Worm (Caenorhabditis elegans) whole organism, L3 larva: ENCODE results near the gene sft-4.

Experiments
- R02D3.7 ChIP-seq: fragments of 150-350 bp; optimal IDR thresholded peaks from 2 replicates; lab custom pipeline; 2014; ENCODE audit warnings: missing biosample characterization, missing genetic modification characterization
- aly-2 ChIP-seq: fragments of 150-350 bp; optimal IDR thresholded peaks from 2 replicates; lab custom pipeline; 2014; ENCODE audit warnings: missing biosample characterization, missing genetic modification characterization
- ama-1 ChIP-seq: fragments of 150-350 bp; optimal IDR thresholded peaks from 2 replicates; lab custom pipeline; 2018
- ceh-9 ChIP-seq: sonication (generic microtip); optimal IDR thresholded peaks from 2 replicates; lab custom pipeline; 2018; ENCODE audit warnings: missing biosample characterization, missing genetic modification characterization
- daf-12 ChIP-seq: fragments of 150-350 bp; optimal IDR thresholded peaks from 2 replicates; lab custom pipeline; 2014; ENCODE audit warnings: missing biosample characterization, missing genetic modification reagents, missing genetic modification characterization
- egl-27 ChIP-seq: sonication (generic microtip); optimal IDR thresholded peaks from 4 replicates; lab custom pipeline; 2017; ENCODE audit warnings: missing biosample characterization, missing genetic modification reagents, missing genetic modification characterization
- egl-5 ChIP-seq: fragments of 150-350 bp; optimal IDR thresholded peaks from 2 replicates; lab custom pipeline; 2017; ENCODE audit warnings: missing biosample characterization, missing genetic modification reagents, missing genetic modification characterization, inconsistent platforms
- elt-1 ChIP-seq: fragments of 150-350 bp; optimal IDR thresholded peaks from 2 replicates; lab custom pipeline; 2014; ENCODE audit warnings: missing biosample characterization, missing genetic modification characterization
- elt-2 ChIP-seq: sonication (generic microtip); optimal IDR thresholded peaks from 2 replicates; lab custom pipeline; 2016; ENCODE audit warnings: missing genetic modification reagents, mild to moderate bottlenecking, missing genetic modification characterization, missing compliant biosample characterization
- eor-1 ChIP-seq, 2 experiments: fragments of 150-350 bp; optimal IDR thresholded peaks; 2 replicates each; lab custom pipeline; 2014 to 2018; ENCODE audit warnings: missing biosample characterization in 2 of 2, missing genetic modification characterization in 2 of 2
- fkh-10 ChIP-seq: sonication (generic microtip); optimal IDR thresholded peaks from 2 replicates; lab custom pipeline; 2017; ENCODE audit warnings: missing biosample characterization, missing genetic modification reagents, missing genetic modification characterization
- fkh-2 ChIP-seq: fragments of 150-350 bp; optimal IDR thresholded peaks from 2 replicates; lab custom pipeline; 2014; ENCODE audit warnings: missing biosample characterization, missing genetic modification reagents, missing genetic modification characterization
- fos-1 ChIP-seq: fragments of 150-350 bp; optimal IDR thresholded peaks from 2 replicates; lab custom pipeline; 2014; ENCODE audit warnings: missing biosample characterization, missing genetic modification characterization
- hmg-11 ChIP-seq: sonication (generic microtip); optimal IDR thresholded peaks from 2 replicates; lab custom pipeline; 2016; ENCODE audit warnings: missing genetic modification characterization, missing compliant biosample characterization
- jun-1 ChIP-seq: fragments of 150-350 bp; optimal IDR thresholded peaks from 2 replicates; lab custom pipeline; 2014; ENCODE audit warnings: missing biosample characterization, missing genetic modification reagents, missing genetic modification characterization
- lin-39 ChIP-seq: fragments of 150-350 bp; optimal IDR thresholded peaks from 2 replicates; lab custom pipeline; 2018; ENCODE audit warnings: missing biosample characterization, missing genetic modification reagents, missing genetic modification characterization
- mdl-1 ChIP-seq: fragments of 150-350 bp; optimal IDR thresholded peaks from 2 replicates; lab custom pipeline; 2014; ENCODE audit warnings: missing biosample characterization, missing genetic modification characterization
- mml-1 ChIP-seq: fragments of 150-350 bp; sonication (generic microtip); optimal IDR thresholded peaks from 3 replicates; lab custom pipeline; 2014; ENCODE audit warnings: missing biosample characterization, missing genetic modification characterization
- nfya-1 ChIP-seq: sonication (generic microtip); optimal IDR thresholded peaks from 2 replicates; lab custom pipeline; 2017; ENCODE audit warnings: missing genetic modification characterization, mild to moderate bottlenecking, missing compliant biosample characterization, antibody characterized with exemption, moderate library complexity; ENCODE audit not compliant: insufficient read depth
- nhr-11 ChIP-seq: fragments of 150-350 bp; optimal IDR thresholded peaks from 2 replicates; lab custom pipeline; 2014; ENCODE audit warnings: missing biosample characterization, missing genetic modification characterization
- nhr-12 ChIP-seq: fragments of 150-350 bp; optimal IDR thresholded peaks from 2 replicates; lab custom pipeline; 2014; ENCODE audit warnings: missing biosample characterization, missing genetic modification characterization
- nhr-237 ChIP-seq: fragments of 150-350 bp; optimal IDR thresholded peaks from 2 replicates; lab custom pipeline; 2014; ENCODE audit warnings: missing biosample characterization, missing genetic modification characterization
- nhr-28 ChIP-seq: fragments of 150-350 bp; optimal IDR thresholded peaks from 2 replicates; lab custom pipeline; 2014; ENCODE audit warnings: missing biosample characterization, missing genetic modification characterization
- nhr-43 ChIP-seq: sonication (generic microtip); optimal IDR thresholded peaks from 2 replicates; lab custom pipeline; 2016; ENCODE audit warnings: mild to moderate bottlenecking, missing genetic modification characterization, missing compliant biosample characterization; ENCODE audit not compliant: poor library complexity, severe bottlenecking
- nhr-76 ChIP-seq: fragments of 150-350 bp; sonication (generic microtip); optimal IDR thresholded peaks from 5 replicates; lab custom pipeline; 2014; ENCODE audit warnings: missing biosample characterization, missing genetic modification characterization
- pha-4 ChIP-seq: fragments of 150-350 bp; optimal IDR thresholded peaks from 2 replicates; lab custom pipeline; 2014; ENCODE audit warnings: missing biosample characterization, missing genetic modification reagents, missing genetic modification characterization
- pqm-1 ChIP-seq: fragments of 150-350 bp; optimal IDR thresholded peaks from 2 replicates; lab custom pipeline; 2017; ENCODE audit warnings: missing biosample characterization, missing genetic modification characterization, inconsistent platforms
- sea-2 ChIP-seq: fragments of 150-350 bp; sonication (generic microtip); optimal IDR thresholded peaks from 4 replicates; lab custom pipeline; 2014; ENCODE audit warnings: missing biosample characterization, missing genetic modification reagents, missing genetic modification characterization
- snpc-4 ChIP-seq: fragments of 150-350 bp; optimal IDR thresholded peaks from 2 replicates; lab custom pipeline; 2014; ENCODE audit warnings: missing biosample characterization, missing genetic modification characterization
- tbx-2 ChIP-seq: sonication (generic microtip); optimal IDR thresholded peaks from 2 replicates; lab custom pipeline; 2016; ENCODE audit warnings: mild to moderate bottlenecking, missing genetic modification characterization, missing compliant biosample characterization
- unc-39 ChIP-seq: sonication (generic microtip); optimal IDR thresholded peaks from 4 replicates; lab custom pipeline; 2017; ENCODE audit warnings: missing biosample characterization, missing genetic modification characterization
- unc-62 ChIP-seq: fragments of 150-350 bp; sonication (generic microtip); optimal IDR thresholded peaks from 4 replicates; lab custom pipeline; 2014; ENCODE audit warnings: missing biosample characterization, missing genetic modification reagents, missing genetic modification characterization
- zag-1 ChIP-seq: fragments of 150-350 bp; optimal IDR thresholded peaks from 2 replicates; lab custom pipeline; 2014; ENCODE audit warnings: missing biosample characterization, missing genetic modification characterization
- ztf-11 ChIP-seq: fragments of 150-350 bp; optimal IDR thresholded peaks from 2 replicates; lab custom pipeline; 2014; ENCODE audit warnings: missing biosample characterization, missing genetic modification characterization

Gene sft-4

ce11 chrX:5801156-5801592 lies 20.7 kb upstream of the sft-4 start (continued):
- peak; percentile 35 for TF ChIP-seq snpc-4 (tag; lab: Kevin White, UChicago)
- peak; percentile 78 for TF ChIP-seq egl-5 (tag; lab: Kevin White, UChicago)
- TF ChIP-seq ama-1 (lab: Kevin White, UChicago) = peak; percentile 22
- TF ChIP-seq fkh-10 = peak; percentile 55
- no peak for TF ChIP-seq daf-12
- TF ChIP-seq sea-2 (GFP tag; lab: Kevin White, UChicago) = peak; percentile 93
- TF ChIP-seq ceh-9 = no peak
- TF ChIP-seq nhr-12 = no peak
- TF ChIP-seq pqm-1 (tag; lab: Kevin White, UChicago) = peak; percentile 58
- TF ChIP-seq egl-27 (tag; lab: Kevin White, UChicago) = peak; percentile 79
- peak; percentile 14 for TF ChIP-seq R02D3.7 (tag; lab: Kevin White, UChicago)
- no peak for TF ChIP-seq elt-1 (tag; lab: Kevin White, UChicago)
- TF ChIP-seq fos-1 (tag; lab: Kevin White, UChicago) = no peak
- TF ChIP-seq elt-2 (tag; lab: Kevin White, UChicago) = peak; percentile 57
- peak; percentile 72 for TF ChIP-seq zag-1 (tag; lab: Kevin White, UChicago)
- peak; percentile 82 for TF ChIP-seq lin-39 (tag; lab: Kevin White, UChicago)
- peak; percentile 60 for TF ChIP-seq pha-4 (tag; lab: Kevin White, UChicago)
- TF ChIP-seq, all 47 proteins: peak for 33

ce11 chrX:5799229-5799628 lies 18.7 kb upstream of the sft-4 start:
- no peak for TF ChIP-seq elt-2 (tag; lab: Kevin White, UChicago)
- TF ChIP-seq fkh-10 = peak; percentile 89

ce11 chrX:5798690-5799089 lies 18.2 kb upstream of the sft-4 start, which contains the start of gene F46G11.4:
TSS of gene F46G11.4 (minus strand) at chrX:5798790.
- TF ChIP-seq nhr-12 (no peak), eor-1 (tag; optimal IDR thresholded peaks at IDR 0.05; lab: Kevin White, UChicago) (no peak), ztf-11 (tag; lab: Kevin White, UChicago) (no peak), jun-1 (tag; lab: Kevin White, UChicago) (no peak), unc-62 (GFP tag; lab: Kevin White, UChicago) (no peak), mml-1 (tag; lab: Kevin White, UChicago) (no peak), hmg-11 (no peak), fos-1 (tag; lab: Kevin White, UChicago) (no peak), pha-4 (tag; lab: Kevin White, UChicago) (no peak), nhr-43 (no peak)

ce11 chrX:5794432-5794831 lies 13.9 kb upstream of the sft-4 start:
- TF ChIP-seq tbx-2 (tag; lab: Kevin White, UChicago) (no peak), pqm-1 (tag; lab: Kevin White, UChicago) (no peak), egl-27 (tag; lab: Kevin White, UChicago) (no peak), snpc-4 (tag; lab: Kevin White, UChicago) (no peak), unc-39 (tag; lab: Kevin White, UChicago) (no peak), aly-2 (tag; lab: Kevin White, UChicago) (no peak), nhr-237 (no peak), ama-1 (lab: Kevin White, UChicago) (no peak), nhr-43 (no peak), pha-4 (tag; lab: Kevin White, UChicago) (no peak), nhr-12 (no peak), fkh-2 (tag; lab: Kevin White, UChicago) (no peak), nhr-11 (tag; lab: Kevin White, UChicago) (no peak), fkh-10 (no peak), nfya-1 (no peak), nhr-28 (tag; lab: Kevin White, UChicago) (no peak), egl-5 (tag; lab: Kevin White, UChicago) (no peak), ceh-9 (no peak)

ce11 chrX:5790915-5791314 lies 10.4 kb upstream of the sft-4 start, which contains the start of gene twnk-1:
TSS of gene twnk-1 (plus strand) at chrX:5791215.
- TF ChIP-seq nhr-28 (tag; lab: Kevin White, UChicago) (no peak), nhr-237 (no peak), nhr-76 (tag; lab: Kevin White, UChicago) (no peak), tbx-2 (tag; lab: Kevin White, UChicago) (no peak), egl-5 (tag; lab: Kevin White, UChicago) (no peak), pha-4 (tag; lab: Kevin White, UChicago) (no peak), nhr-43 (no peak), unc-62 (GFP tag; lab: Kevin White, UChicago) (no peak), mdl-1 (tag; lab: Kevin White, UChicago) (no peak)
